Fruit fly (Drosophila melanogaster) Kc167 (cell line): ENCODE measurements around the gene thoc7.

Experiments
- Sin3A ChIP-seq: fragments of >200 bp; optimal IDR thresholded peaks from 2 replicates; lab custom pipeline; 2018; ENCODE audit warnings: missing external identifiers
- h ChIP-seq: fragments of >200 bp; optimal IDR thresholded peaks from 3 replicates; lab custom pipeline; 2018; ENCODE audit warnings: missing external identifiers
- insv ChIP-seq: fragments of >200 bp; optimal IDR thresholded peaks from 3 replicates; lab custom pipeline; 2018; ENCODE audit warnings: missing external identifiers
- psq ChIP-seq: fragments of >200 bp; optimal IDR thresholded peaks from 2 replicates; lab custom pipeline; 2017; ENCODE audit warnings: missing external identifiers

DNA sequence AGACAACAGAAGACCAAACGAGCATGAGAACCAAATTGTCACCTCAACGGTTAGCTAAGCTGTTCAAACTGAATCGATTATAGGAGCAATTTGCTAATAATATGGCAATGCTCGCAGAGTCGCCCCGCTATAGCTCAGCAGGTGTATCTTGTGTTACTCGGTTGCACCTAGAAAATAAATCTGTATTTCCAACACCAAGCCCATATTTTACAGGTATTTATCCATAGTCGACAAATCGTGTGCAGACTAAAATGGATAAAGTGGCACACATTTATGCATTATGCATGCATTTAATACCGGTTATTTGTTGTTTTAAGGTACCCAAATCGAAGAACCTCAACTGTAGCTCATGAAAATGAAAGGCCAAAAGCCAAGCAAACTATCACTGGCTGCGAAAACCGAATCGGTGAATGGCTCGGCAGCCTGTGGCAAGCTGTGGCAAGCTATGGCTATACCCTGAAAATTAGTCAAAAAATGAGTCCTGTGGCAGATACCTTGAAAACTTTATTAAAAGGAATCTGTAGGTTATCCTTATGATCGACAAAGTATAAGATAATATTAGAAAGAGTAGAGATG, 33.5 kb downstream of the thoc7 start, which contains the start of gene Vdup1:
- TF ChIP-seq insv: no peak
- TF ChIP-seq Sin3A (lab: Kevin White, UChicago): no peak
- TF ChIP-seq h: no peak
- no peak for TF ChIP-seq psq (lab: Kevin White, UChicago)
